Worm (Caenorhabditis elegans) whole organism, L4 larva: Measurements from ENCODE around the gene ZK971.1.

Experiments used
- Y48G9A.11 ChIP-seq: fragments of 200-800 bp; sonication (Bioruptor generic); IDR thresholded peaks from 2 replicates; pipeline ENCODE4 v1.3.6; 2022; ENCODE audit warnings: missing genetic modification reagents, missing genetic modification characterization, missing compliant biosample characterization
- lin-13 ChIP-seq: fragments of 150-350 bp; optimal IDR thresholded peaks from 2 replicates; lab custom pipeline; 2014; ENCODE audit warnings: missing biosample characterization, missing genetic modification reagents, missing genetic modification characterization
- nhr-11 ChIP-seq: fragments of 150-350 bp; optimal IDR thresholded peaks from 2 replicates; lab custom pipeline; 2014; ENCODE audit warnings: missing biosample characterization, missing genetic modification characterization
- spr-1 ChIP-seq: sonication (generic microtip); optimal IDR thresholded peaks from 2 replicates; lab custom pipeline; 2016; ENCODE audit warnings: mild to moderate bottlenecking, missing genetic modification characterization, missing compliant biosample characterization
- zfp-2 ChIP-seq: sonication (generic microtip); optimal IDR thresholded peaks from 2 replicates; lab custom pipeline; 2016; ENCODE audit warnings: mild to moderate bottlenecking, missing genetic modification characterization, missing compliant biosample characterization

ce11 chrII:10271093-10271492 is 8.4 kb downstream of the ZK971.1 start, which contains the start of gene F54B3.4:
- TF ChIP-seq spr-1 (no peak), nhr-11 (tag; lab: Kevin White, UChicago) (no peak), Y48G9A.11 (GFP tag; lab: Robert Waterston, UW) (no peak), lin-13 (GFP tag; lab: Kevin White, UChicago) (no peak), zfp-2 (no peak)
